Fruit fly (Drosophila melanogaster): ENCODE measurements around the gene laza.
A peak's percentile ranks its signal among the peaks of the same experiment; 100 is the strongest.

laza gene

DNA sequence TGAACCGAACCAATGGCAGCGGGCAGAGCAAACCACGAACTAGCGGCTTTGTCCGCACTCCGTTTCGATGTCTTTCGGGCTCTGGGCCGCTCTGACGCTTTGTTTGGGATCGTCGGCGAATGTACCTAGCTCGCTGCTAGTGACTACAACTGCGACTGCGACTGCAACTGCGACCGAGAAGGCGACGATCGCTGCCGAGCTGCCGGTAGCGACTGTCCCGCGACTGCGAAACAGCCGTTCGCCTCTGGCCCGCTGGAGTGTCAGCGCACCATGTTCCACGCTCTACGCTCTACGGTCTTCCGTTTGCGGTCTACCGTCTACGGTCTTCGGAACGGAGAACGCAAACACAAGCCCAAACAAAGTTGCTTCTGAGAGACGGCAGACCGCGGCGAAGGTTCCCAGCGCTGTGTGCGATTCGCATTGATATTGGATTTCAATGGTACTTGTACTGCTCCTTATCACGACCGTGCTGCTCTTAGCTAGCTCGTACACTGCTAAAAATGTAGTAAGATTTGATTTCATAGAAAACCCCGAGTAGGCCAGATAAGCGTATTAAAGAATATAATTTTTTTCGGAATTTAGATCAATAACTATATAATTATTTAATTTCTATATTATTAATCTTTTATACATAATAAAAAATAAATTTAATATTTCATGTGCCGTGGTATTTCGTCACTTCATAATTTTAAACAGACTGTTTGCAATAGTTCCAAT, at the start of gene laza (continued):
- TF ChIP-seq CG13775 (GFP tag; optimal IDR thresholded peaks at IDR 0.05) (no peak), psq (GFP tag; optimal IDR thresholded peaks at IDR 0.05) (no peak), hbn (GFP tag; IDR thresholded peaks at IDR 0.05; ENCODE audit: partially characterized antibody) (no peak), Dfd (GFP tag; optimal IDR thresholded peaks at IDR 0.05) (no peak), Sox100B (GFP tag; optimal IDR thresholded peaks at IDR 0.05) (no peak), bcd (GFP tag; optimal IDR thresholded peaks at IDR 0.05) (no peak), CG7987 (GFP tag; optimal IDR thresholded peaks at IDR 0.05) (no peak), CG17359 (tag; optimal IDR thresholded peaks at IDR 0.05) (no peak), Xbp1 (GFP tag; optimal IDR thresholded peaks at IDR 0.05) (no peak), jumu (GFP tag; optimal IDR thresholded peaks at IDR 0.05) (no peak), odd (GFP tag; optimal IDR thresholded peaks at IDR 0.05) (no peak), CG6854 (GFP tag; optimal IDR thresholded peaks at IDR 0.05) (no peak), ERR (GFP tag; optimal IDR thresholded peaks at IDR 0.05) (no peak), CG3407 (GFP tag; optimal IDR thresholded peaks at IDR 0.05) (no peak), CG1603 (tag; optimal IDR thresholded peaks at IDR 0.05) (no peak), peb (GFP tag; IDR thresholded peaks at IDR 0.05) (no peak), Xrp1 (GFP tag; IDR thresholded peaks at IDR 0.05) (peak; percentile 11; the same call in 1 of the 2 replicates), CG13123 (GFP tag; optimal IDR thresholded peaks at IDR 0.05) (no peak), CG2116 (GFP tag; optimal IDR thresholded peaks at IDR 0.05) (no peak), Six4 (GFP tag; optimal IDR thresholded peaks at IDR 0.05) (no peak), Lim3 (GFP tag; IDR thresholded peaks at IDR 0.05) (no peak), cg (GFP tag; optimal IDR thresholded peaks at IDR 0.05) (no peak), CG3163 (GFP tag; optimal IDR thresholded peaks at IDR 0.05) (no peak), Ada2b (GFP tag; IDR thresholded peaks at IDR 0.05) (no peak), HLH54F (GFP tag; optimal IDR thresholded peaks at IDR 0.05) (no peak), Ptx1 (GFP tag; IDR thresholded peaks at IDR 0.05) (0 out of 2 replicates have a peak, but pooled peaks have one; percentile 19), Ets97D (GFP tag; optimal IDR thresholded peaks at IDR 0.05) (no peak), CG8359 (GFP tag; optimal IDR thresholded peaks at IDR 0.05; ENCODE audit: borderline replicate concordance) (no peak), CG13424 (tag; optimal IDR thresholded peaks at IDR 0.05) (no peak), D19B (GFP tag; optimal IDR thresholded peaks at IDR 0.05) (no peak), CG15073 (GFP tag; optimal IDR thresholded peaks at IDR 0.05) (no peak), Atf6 (GFP tag; IDR thresholded peaks at IDR 0.05) (no peak), zen2 (GFP tag; IDR thresholded peaks at IDR 0.05; ENCODE audit: partially characterized antibody) (no peak), CG6689 (GFP tag; IDR thresholded peaks at IDR 0.05) (no peak), CG42726 (GFP tag; IDR thresholded peaks at IDR 0.05; ENCODE audit: partially characterized antibody) (no peak), Deaf1 (tag; optimal IDR thresholded peaks at IDR 0.05) (peak; percentile 86), CG2129 (GFP tag; IDR thresholded peaks at IDR 0.05; ENCODE audit: partially characterized antibody) (no peak), CG34224 (GFP tag; IDR thresholded peaks at IDR 0.05; ENCODE audit: partially characterized antibody) (peak; percentile 16; the same call in 1 of the 3 replicates), GATAe (GFP tag; conservative IDR thresholded peaks at IDR 0.05) (peak; percentile 35; the same call in 1 of the 2 replicates), CHES-1-like (GFP tag; optimal IDR thresholded peaks at IDR 0.05) (no peak), CG13287 (GFP tag; IDR thresholded peaks at IDR 0.05; ENCODE audit: partially characterized antibody) (no peak; the same call in 1 of the 2 replicates), CG1602 (GFP tag; optimal IDR thresholded peaks at IDR 0.05) (no peak), CG14441 (GFP tag; IDR thresholded peaks at IDR 0.05) (no peak), CG3281 (GFP tag; optimal IDR thresholded peaks at IDR 0.05) (peak; percentile 7), CG12769 (tag; optimal IDR thresholded peaks at IDR 0.05) (peak; percentile 51), CG17328 (GFP tag; IDR thresholded peaks at IDR 0.05) (no peak), Scr (GFP tag; IDR thresholded peaks at IDR 0.05; ENCODE audit: partially characterized antibody) (no peak), seq (GFP tag; IDR thresholded peaks at IDR 0.05) (no peak), Hr51 (GFP tag; optimal IDR thresholded peaks at IDR 0.05) (peak in 1 of 2 experiments; percentile 31)
